Worm (Caenorhabditis elegans): ENCODE data around the gene F25B5.3.

DNA sequence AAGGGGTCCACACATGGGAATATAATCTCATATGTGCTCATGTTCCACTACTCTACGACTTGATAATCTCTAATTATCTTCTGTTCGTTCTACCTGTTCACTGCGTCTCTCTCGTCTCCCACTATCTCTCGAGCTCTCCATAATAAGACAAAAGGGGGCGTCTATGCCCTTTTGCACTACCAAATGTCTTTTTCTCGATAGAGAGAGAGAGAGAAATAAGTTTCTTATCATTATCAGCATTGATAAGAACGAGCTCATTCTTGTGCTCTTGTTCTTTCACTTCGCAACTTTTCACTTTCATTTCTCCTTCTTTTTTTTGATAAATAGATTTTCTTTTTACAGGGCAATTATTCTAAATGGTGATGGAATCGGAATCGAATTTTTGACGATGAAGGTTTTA is 32.8 kb upstream of the F25B5.3 start:
- TF ChIP-seq pag-3 (tag; optimal IDR thresholded peaks at IDR 0.05; ENCODE audit: borderline replicate concordance) (no peak), fkh-10 (GFP tag; optimal IDR thresholded peaks at IDR 0.05) (no peak), tbx-2 (tag; optimal IDR thresholded peaks at IDR 0.05) (no peak), nhr-11 (tag; optimal IDR thresholded peaks at IDR 0.05) (no peak), hlh-30 (tag; optimal IDR thresholded peaks at IDR 0.05; ENCODE audit: insufficient read depth) (no peak), unc-55 (GFP tag; optimal IDR thresholded peaks at IDR 0.05) (no peak)
